Worm (Caenorhabditis elegans) whole organism, young adult: ENCODE data around the gene B0524.5.

Experiments used
- B0336.3 ChIP-seq: fragments of 200-800 bp; sonication (Bioruptor generic); IDR thresholded peaks from 2 replicates; pipeline ENCODE4 v1.3.6; 2022; ENCODE audit warnings: missing genetic modification characterization, missing compliant biosample characterization
- C06A6.2 ChIP-seq: fragments of 200-800 bp; sonication (Bioruptor generic); conservative IDR thresholded peaks from 2 replicates; pipeline ENCODE4 v1.3.6; 2022; ENCODE audit warnings: missing genetic modification characterization, missing compliant biosample characterization
- F22D6.2 ChIP-seq: sonication (generic microtip); optimal IDR thresholded peaks from 2 replicates; lab custom pipeline; 2016; ENCODE audit warnings: mild to moderate bottlenecking, missing genetic modification characterization, missing compliant biosample characterization
- F23B12.7 ChIP-seq: sonication (generic microtip); optimal IDR thresholded peaks from 2 replicates; lab custom pipeline; 2017; ENCODE audit warnings: missing genetic modification characterization, mild to moderate bottlenecking, missing compliant biosample characterization, antibody characterized with exemption, moderate library complexity; ENCODE audit not compliant: insufficient read depth
- F33H1.4 ChIP-seq: fragments of 200-800 bp; sonication (Bioruptor generic); IDR thresholded peaks from 2 replicates; pipeline ENCODE4 v1.3.6; 2022; ENCODE audit warnings: missing genetic modification reagents, missing genetic modification characterization, missing compliant biosample characterization
- F37B4.10 ChIP-seq: fragments of 200-800 bp; sonication (Bioruptor generic); IDR thresholded peaks from 2 replicates; pipeline ENCODE4 v1.3.6; 2022; ENCODE audit warnings: missing genetic modification characterization, missing compliant biosample characterization
- F39B2.1 ChIP-seq: fragments of 200-800 bp; sonication (Bioruptor generic); IDR thresholded peaks from 2 replicates; pipeline ENCODE4 v1.3.6; 2022; ENCODE audit warnings: missing genetic modification reagents, missing genetic modification characterization, missing compliant biosample characterization
- F57A8.1 ChIP-seq: fragments of 200-800 bp; sonication (Bioruptor generic); optimal IDR thresholded peaks from 2 replicates; lab custom pipeline; 2018; ENCODE audit warnings: mild to moderate bottlenecking, missing genetic modification characterization, moderate library complexity, missing compliant biosample characterization
- F57C9.4 ChIP-seq: sonication (generic microtip); optimal IDR thresholded peaks from 2 replicates; lab custom pipeline; 2017; ENCODE audit warnings: mild to moderate bottlenecking, missing genetic modification characterization, missing compliant biosample characterization
- K11D2.4 ChIP-seq: fragments of 200-800 bp; sonication (Bioruptor generic); IDR thresholded peaks from 2 replicates; pipeline ENCODE4 v1.3.6; 2022; ENCODE audit warnings: missing genetic modification reagents, missing genetic modification characterization, missing compliant biosample characterization
- T07F8.4 ChIP-seq: sonication (generic microtip); optimal IDR thresholded peaks from 2 replicates; lab custom pipeline; 2016; ENCODE audit warnings: mild to moderate bottlenecking, missing genetic modification characterization, moderate library complexity, missing compliant biosample characterization
- Y56A3A.18 ChIP-seq: fragments of 200-800 bp; sonication (Bioruptor generic); IDR thresholded peaks from 2 replicates; pipeline ENCODE4 v1.3.6; 2022; ENCODE audit warnings: missing genetic modification reagents, missing genetic modification characterization, missing compliant biosample characterization
- Y67H2A.10 ChIP-seq: fragments of 200-800 bp; sonication (Bioruptor generic); conservative IDR thresholded peaks from 2 replicates; pipeline ENCODE4 v1.3.6; 2022; ENCODE audit warnings: missing genetic modification reagents, missing genetic modification characterization, missing compliant biosample characterization
- ZK185.1 ChIP-seq: sonication (generic microtip); optimal IDR thresholded peaks from 2 replicates; lab custom pipeline; 2016; ENCODE audit warnings: mild to moderate bottlenecking, missing genetic modification characterization, missing compliant biosample characterization; ENCODE audit not compliant: poor library complexity, severe bottlenecking
- atf-7 ChIP-seq: sonication (generic microtip); optimal IDR thresholded peaks from 2 replicates; lab custom pipeline; 2017; ENCODE audit warnings: mild to moderate bottlenecking, missing genetic modification characterization, missing compliant biosample characterization
- athp-1 ChIP-seq: sonication (generic microtip); optimal IDR thresholded peaks from 2 replicates; lab custom pipeline; 2017; ENCODE audit warnings: mild to moderate bottlenecking, missing genetic modification characterization, missing compliant biosample characterization
- chd-7 ChIP-seq: sonication (generic microtip); optimal IDR thresholded peaks from 2 replicates; lab custom pipeline; 2016; ENCODE audit warnings: mild to moderate bottlenecking, missing genetic modification characterization, moderate library complexity, missing compliant biosample characterization
- die-1 ChIP-seq: sonication (generic microtip); optimal IDR thresholded peaks from 2 replicates; lab custom pipeline; 2016; ENCODE audit warnings: missing genotype, mild to moderate bottlenecking, missing genetic modification characterization, missing compliant biosample characterization
- dpl-1 ChIP-seq: fragments of 150-350 bp; optimal IDR thresholded peaks from 2 replicates; lab custom pipeline; 2014; ENCODE audit warnings: missing biosample characterization, missing genetic modification reagents, missing genetic modification characterization
- hmg-1.2 ChIP-seq: fragments of 200-800 bp; sonication (Bioruptor generic); IDR thresholded peaks from 2 replicates; pipeline ENCODE4 v1.3.6; 2022; ENCODE audit warnings: missing genetic modification reagents, missing genetic modification characterization, missing compliant biosample characterization
- hmg-20 ChIP-seq: fragments of 200-800 bp; sonication (Bioruptor generic); IDR thresholded peaks from 2 replicates; pipeline ENCODE4 v1.3.6; 2022; ENCODE audit warnings: missing genetic modification reagents, missing genetic modification characterization, missing compliant biosample characterization
- lag-1 ChIP-seq: fragments of 200-800 bp; sonication (Bioruptor generic); IDR thresholded peaks from 2 replicates; pipeline ENCODE4 v1.3.6; 2022; ENCODE audit warnings: missing genetic modification reagents, missing genetic modification characterization, missing compliant biosample characterization
- let-526 ChIP-seq: fragments of 200-800 bp; sonication (Bioruptor generic); IDR thresholded peaks from 2 replicates; pipeline ENCODE4 v1.3.6; 2022; ENCODE audit warnings: missing genetic modification reagents, missing genetic modification characterization, missing compliant biosample characterization
- let-607 ChIP-seq, 2 experiments: fragments of 200-800 bp in 1 of 2; sonication (Bioruptor generic) in 1 of 2; sonication (generic microtip) in 1 of 2; optimal IDR thresholded peaks; 2 replicates each; lab custom pipeline; 2016 to 2018; ENCODE audit warnings: mild to moderate bottlenecking in 2 of 2, missing compliant biosample characterization in 2 of 2, missing genetic modification characterization in 2 of 2, moderate library complexity in 2 of 2, missing genotype in 1 of 2
- lin-26 ChIP-seq: fragments of 200-800 bp; sonication (Bioruptor generic); IDR thresholded peaks from 2 replicates; pipeline ENCODE4 v1.3.6; 2022; ENCODE audit warnings: missing genetic modification reagents, missing genetic modification characterization, missing compliant biosample characterization
- lin-54 ChIP-seq: fragments of 200-800 bp; sonication (Bioruptor generic); optimal IDR thresholded peaks from 2 replicates; lab custom pipeline; 2018; ENCODE audit warnings: mild to moderate bottlenecking, missing genetic modification characterization, missing compliant biosample characterization
- mcd-1 ChIP-seq: fragments of 200-800 bp; sonication (Bioruptor generic); IDR thresholded peaks from 2 replicates; pipeline ENCODE4 v1.3.6; 2022; ENCODE audit warnings: missing genetic modification reagents, missing genetic modification characterization, missing compliant biosample characterization
- mes-4 ChIP-seq: sonication (generic microtip); optimal IDR thresholded peaks from 2 replicates; lab custom pipeline; 2016; ENCODE audit warnings: missing genotype, missing genetic modification characterization, missing compliant biosample characterization
- nhr-120 ChIP-seq: fragments of 200-800 bp; sonication (Bioruptor generic); IDR thresholded peaks from 2 replicates; pipeline ENCODE4 v1.3.6; 2022; ENCODE audit warnings: missing genetic modification characterization, missing compliant biosample characterization
- nhr-27 ChIP-seq: fragments of 200-800 bp; sonication (Bioruptor generic); optimal IDR thresholded peaks from 2 replicates; lab custom pipeline; 2018; ENCODE audit warnings: mild to moderate bottlenecking, missing genetic modification characterization, moderate library complexity, missing compliant biosample characterization
- nhr-80 ChIP-seq: sonication (generic microtip); optimal IDR thresholded peaks from 2 replicates; lab custom pipeline; 2016; ENCODE audit warnings: missing genetic modification characterization, missing compliant biosample characterization
- nhr-90 ChIP-seq: sonication (generic microtip); optimal IDR thresholded peaks from 2 replicates; lab custom pipeline; 2016; ENCODE audit warnings: missing genotype, mild to moderate bottlenecking, missing genetic modification characterization, missing compliant biosample characterization
- pbrm-1 ChIP-seq: fragments of 200-800 bp; sonication (Bioruptor generic); IDR thresholded peaks from 2 replicates; pipeline ENCODE4 v1.3.6; 2022; ENCODE audit warnings: missing genetic modification reagents, missing genetic modification characterization, missing compliant biosample characterization
- rcor-1 ChIP-seq: fragments of 200-800 bp; sonication (Bioruptor generic); IDR thresholded peaks from 2 replicates; pipeline ENCODE4 v1.3.6; 2022; ENCODE audit warnings: missing genetic modification reagents, missing genetic modification characterization, missing compliant biosample characterization
- rec-8 ChIP-seq, 2 experiments: sonication (generic microtip); optimal IDR thresholded peaks; 2 replicates each; lab custom pipeline; 2016; ENCODE audit warnings: mild to moderate bottlenecking in 2 of 2, missing genetic modification characterization in 2 of 2, missing genetic modification reagents in 2 of 2, missing genotype in 2 of 2, missing biosample characterization in 1 of 2, missing compliant biosample characterization in 1 of 2, moderate library complexity in 1 of 2
- snpc-4 ChIP-seq, 5 experiments: fragments of 150-350 bp in 1 of 5; sonication (generic microtip) in 4 of 5; optimal IDR thresholded peaks; 2 replicates each; lab custom pipeline; 2014 to 2018; ENCODE audit warnings: missing genetic modification characterization in 5 of 5, missing biosample characterization in 3 of 5, antibody characterized with exemption in 2 of 5, mild to moderate bottlenecking in 2 of 5, missing compliant biosample characterization in 2 of 5, missing genotype in 2 of 5, moderate library complexity in 2 of 5, missing genetic modification reagents in 1 of 5
- somi-1 ChIP-seq: fragments of 200-800 bp; sonication (Bioruptor generic); optimal IDR thresholded peaks from 2 replicates; lab custom pipeline; 2018; ENCODE audit warnings: mild to moderate bottlenecking, missing genetic modification characterization, missing compliant biosample characterization
- sptf-2 ChIP-seq: fragments of 200-800 bp; sonication (Bioruptor generic); optimal IDR thresholded peaks from 2 replicates; lab custom pipeline; 2018; ENCODE audit warnings: mild to moderate bottlenecking, missing genetic modification characterization, missing compliant biosample characterization
- tbp1 ChIP-seq: fragments of 200-800 bp; sonication (Bioruptor generic); optimal IDR thresholded peaks from 2 replicates; lab custom pipeline; 2018; ENCODE audit warnings: mild to moderate bottlenecking, missing genetic modification characterization, missing compliant biosample characterization
- tbx-9 ChIP-seq: sonication (generic microtip); optimal IDR thresholded peaks from 2 replicates; lab custom pipeline; 2016; ENCODE audit warnings: borderline replicate concordance, missing genetic modification characterization, inconsistent platforms, missing compliant biosample characterization
- zfh-2 ChIP-seq: fragments of 200-800 bp; sonication (Bioruptor generic); conservative IDR thresholded peaks from 2 replicates; pipeline ENCODE4 v1.3.6; 2022; ENCODE audit warnings: missing genetic modification reagents, missing genetic modification characterization, missing compliant biosample characterization

Gene B0524.5

ce11 chrIII:1923419-1924318 is 30.0 kb upstream of the B0524.5 start (continued):
- no peak for TF ChIP-seq let-607 (tag; optimal IDR thresholded peaks at IDR 0.05; lab: Kevin White, UChicago)
- 0 out of 2 replicates have a peak, but pooled peaks have one; percentile 16 for TF ChIP-seq Y67H2A.10
- peak; percentile 85 for TF ChIP-seq atf-7 (tag; lab: Kevin White, UChicago)
- peak; percentile 36 for TF ChIP-seq lin-54
- peak; percentile 75 for TF ChIP-seq mcd-1 (GFP tag; lab: Robert Waterston, UW)
- peak; percentile 96 for TF ChIP-seq somi-1
- no peak for TF ChIP-seq ZK185.1
- TF ChIP-seq nhr-80 (tag; lab: Kevin White, UChicago): peak; percentile 31
- no peak for TF ChIP-seq hmg-20
- no peak for TF ChIP-seq F23B12.7
- no peak for TF ChIP-seq F57A8.1 (GFP tag; lab: Kevin White, UChicago)
- peak; percentile 16 for TF ChIP-seq athp-1 (tag; lab: Kevin White, UChicago)
- peak; percentile 52 for TF ChIP-seq tbp1
- no peak for TF ChIP-seq nhr-90 (tag; lab: Kevin White, UChicago)
- TF ChIP-seq F22D6.2 (tag; lab: Kevin White, UChicago): peak; percentile 47
- TF ChIP-seq pbrm-1 (GFP tag; lab: Robert Waterston, UW): 0 out of 2 replicates have a peak, but pooled peaks have one; percentile 33
- TF ChIP-seq F39B2.1 (GFP tag; lab: Robert Waterston, UW): no peak
- peak; percentile 49 for TF ChIP-seq die-1 (tag; lab: Kevin White, UChicago)
- no peak for TF ChIP-seq snpc-4 (GFP tag; optimal IDR thresholded peaks at IDR 0.05; lab: Kevin White, UChicago)
- TF ChIP-seq snpc-4 (tag; optimal IDR thresholded peaks at IDR 0.05; lab: Kevin White, UChicago): peak in 2 of 4 experiments; percentile 32 to 38
- peak; percentile 68 for TF ChIP-seq hmg-1.2 (GFP tag; lab: Robert Waterston, UW)
- TF ChIP-seq lag-1 (GFP tag; lab: Robert Waterston, UW): 0 out of 2 replicates have a peak, but pooled peaks have one; percentile 22

DNA sequence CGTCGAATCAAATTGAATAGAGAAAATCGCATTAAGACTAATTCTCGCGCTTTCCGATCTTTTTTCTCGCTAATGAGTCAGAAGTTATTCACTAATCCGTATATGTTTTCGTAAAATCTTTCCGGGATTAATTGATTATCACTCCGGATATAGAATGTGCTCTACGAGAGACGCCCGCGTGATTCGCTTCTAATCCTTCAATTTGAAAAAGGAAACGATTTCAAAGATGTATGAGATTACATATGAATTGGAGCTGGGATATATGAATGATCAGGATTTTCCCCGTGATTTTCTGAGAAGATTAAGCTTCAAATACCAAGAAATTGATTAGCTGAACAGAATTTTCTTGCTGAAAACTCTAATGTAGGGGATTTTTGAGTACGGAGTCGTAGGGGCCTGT is 28.8 kb upstream of the B0524.5 start:
- TF ChIP-seq F37B4.10 (GFP tag; lab: Robert Waterston, UW): no peak

DNA sequence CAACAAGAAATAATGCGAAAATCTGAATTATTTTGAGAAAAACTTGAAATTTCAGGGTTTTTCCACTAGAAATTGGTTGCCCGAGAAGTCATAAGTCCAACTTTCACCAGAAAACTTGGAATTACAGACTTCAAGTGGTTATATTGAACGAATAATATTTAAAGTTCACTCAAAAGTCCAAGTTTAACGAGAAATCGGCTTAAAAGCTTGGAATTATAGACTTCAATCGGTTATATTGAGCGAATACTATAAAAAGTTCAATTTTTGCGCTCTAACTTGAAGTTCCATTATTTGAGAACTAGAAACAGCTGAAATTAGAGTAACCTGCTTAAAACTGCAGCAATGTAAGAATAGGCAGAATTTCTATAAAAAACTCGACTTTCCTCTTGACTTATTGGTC is 28.4 kb upstream of the B0524.5 start:
- TF ChIP-seq let-526 (GFP tag; lab: Robert Waterston, UW): no peak
- TF ChIP-seq, all 124 proteins: peak for 0

ce11 chrIII:1921136-1921680 is 27.5 kb upstream of the B0524.5 start:
- peak; percentile 54 for TF ChIP-seq T07F8.4 (tag; lab: Kevin White, UChicago)
- TF ChIP-seq F57C9.4 (tag; lab: Kevin White, UChicago): no peak
- peak; percentile 100 for TF ChIP-seq zfh-2 (GFP tag; lab: Robert Waterston, UW)
- peak; percentile 89 for TF ChIP-seq K11D2.4 (GFP tag; lab: Robert Waterston, UW)
- TF ChIP-seq B0336.3: peak; percentile 98
- TF ChIP-seq F33H1.4 (GFP tag; lab: Robert Waterston, UW): no peak
- TF ChIP-seq Y56A3A.18 (GFP tag; lab: Robert Waterston, UW): no peak
- TF ChIP-seq mes-4 (tag; lab: Kevin White, UChicago): no peak
- TF ChIP-seq nhr-27 (tag; lab: Kevin White, UChicago): peak; percentile 37
- peak; percentile 20; the same call in 1 of the 2 replicates for TF ChIP-seq rcor-1 (GFP tag; lab: Robert Waterston, UW)
- peak; percentile 91 for TF ChIP-seq C06A6.2 (GFP tag; lab: Robert Waterston, UW)
- peak; percentile 66 for TF ChIP-seq lin-54
- no peak for TF ChIP-seq dpl-1 (GFP tag; lab: Kevin White, UChicago)
- peak; percentile 98 for TF ChIP-seq chd-7 (tag; lab: Kevin White, UChicago)
- TF ChIP-seq tbx-9 (tag; lab: Kevin White, UChicago): no peak
- TF ChIP-seq rec-8 (tag; optimal IDR thresholded peaks at IDR 0.05; lab: Kevin White, UChicago): peak in 1 of 2 experiments; percentile 26
- TF ChIP-seq nhr-120 (GFP tag; lab: Robert Waterston, UW): no peak
- peak; percentile 76 for TF ChIP-seq lin-26 (GFP tag; lab: Robert Waterston, UW)
- peak; percentile 19 for TF ChIP-seq sptf-2 (GFP tag; lab: Kevin White, UChicago)
